Fruit fly (Drosophila melanogaster) whole organism, prepupa: ENCODE data around the gene STUB1.

Source experiments
- Blimp-1 ChIP-seq: fragments of 200-800 bp; sonication (Bioruptor generic); optimal IDR thresholded peaks from 3 replicates; lab custom pipeline; 2017; ENCODE audit warnings: missing biosample characterization, missing genetic modification characterization, mild to moderate bottlenecking, moderate library complexity, missing genetic modification reagents
- CG10631 ChIP-seq: fragments of 200-800 bp; sonication (Bioruptor generic); optimal IDR thresholded peaks from 2 replicates; lab custom pipeline; 2016; ENCODE audit warnings: missing biosample characterization, missing genetic modification characterization
- CG10669 ChIP-seq: fragments of 200-800 bp; sonication (Bioruptor generic); optimal IDR thresholded peaks from 3 replicates; lab custom pipeline; 2018; ENCODE audit warnings: missing biosample characterization, mild to moderate bottlenecking, missing genetic modification characterization, moderate library complexity
- CG11294 ChIP-seq: fragments of 200-800 bp; sonication (Bioruptor generic); IDR thresholded peaks from 2 replicates; pipeline ENCODE4 v1.3.6; 2022; ENCODE audit warnings: missing biosample characterization, missing genetic modification characterization
- CG11902 ChIP-seq: fragments of 200-800 bp; sonication (Bioruptor generic); optimal IDR thresholded peaks from 3 replicates; lab custom pipeline; 2016; ENCODE audit warnings: missing biosample characterization, missing genetic modification characterization
- CG1621 ChIP-seq: fragments of 200-800 bp; sonication (Bioruptor generic); optimal IDR thresholded peaks from 3 replicates; lab custom pipeline; 2018; ENCODE audit warnings: missing biosample characterization, mild to moderate bottlenecking, missing genetic modification characterization
- CG16779 ChIP-seq: fragments of 200-800 bp; sonication (Bioruptor generic); optimal IDR thresholded peaks from 3 replicates; lab custom pipeline; 2017; ENCODE audit warnings: missing biosample characterization, mild to moderate bottlenecking, missing genetic modification characterization
- CG31627 ChIP-seq: fragments of 200-800 bp; sonication (Bioruptor generic); optimal IDR thresholded peaks from 3 replicates; lab custom pipeline; 2016; ENCODE audit warnings: missing biosample characterization, missing genetic modification characterization
- CG34406 ChIP-seq: fragments of 200-800 bp; sonication (Bioruptor generic); optimal IDR thresholded peaks from 3 replicates; lab custom pipeline; 2016; ENCODE audit warnings: missing biosample characterization, missing genetic modification characterization
- CG4318 ChIP-seq: fragments of 200-800 bp; sonication (Bioruptor generic); optimal IDR thresholded peaks from 3 replicates; lab custom pipeline; 2017; ENCODE audit warnings: missing biosample characterization, mild to moderate bottlenecking, missing genetic modification characterization
- CG6276 ChIP-seq: fragments of 200-800 bp; sonication (Bioruptor generic); optimal IDR thresholded peaks from 2 replicates; lab custom pipeline; 2017; ENCODE audit warnings: missing biosample characterization, mild to moderate bottlenecking, missing genetic modification characterization
- CG6792 ChIP-seq: fragments of 200-800 bp; sonication (Bioruptor generic); optimal IDR thresholded peaks from 3 replicates; lab custom pipeline; 2016; ENCODE audit warnings: missing biosample characterization, missing genetic modification characterization
- CG6808 ChIP-seq: fragments of 200-800 bp; sonication (Bioruptor generic); optimal IDR thresholded peaks from 3 replicates; lab custom pipeline; 2017; ENCODE audit warnings: missing biosample characterization, missing genetic modification characterization, mild to moderate bottlenecking, moderate library complexity, missing genetic modification reagents
- CG8632 ChIP-seq: fragments of 200-800 bp; sonication (Bioruptor generic); optimal IDR thresholded peaks from 3 replicates; lab custom pipeline; 2016; ENCODE audit warnings: missing biosample characterization, missing genetic modification characterization
- CG9139 ChIP-seq: fragments of 200-800 bp; sonication (Bioruptor generic); optimal IDR thresholded peaks from 3 replicates; lab custom pipeline; 2017; ENCODE audit warnings: missing biosample characterization, mild to moderate bottlenecking, missing genetic modification characterization
- Eip78C ChIP-seq: fragments of 200-800 bp; sonication (Bioruptor generic); peaks from one replicate; lab custom pipeline; 2016; ENCODE audit warnings: missing biosample characterization, missing genetic modification characterization
- Eip93F ChIP-seq: fragments of 200-800 bp; sonication (Bioruptor generic); optimal IDR thresholded peaks from 2 replicates; lab custom pipeline; 2016; ENCODE audit warnings: missing biosample characterization, mild to moderate bottlenecking, missing genetic modification characterization
- Ets96B ChIP-seq: fragments of 200-800 bp; optimal IDR thresholded peaks from 2 replicates; lab custom pipeline; 2019; ENCODE audit warnings: missing biosample characterization, mild to moderate bottlenecking, missing genetic modification characterization, moderate library complexity
- Gug ChIP-seq: fragments of 200-800 bp; sonication (Bioruptor generic); IDR thresholded peaks from 2 replicates; pipeline ENCODE4 v1.3.6; 2022; ENCODE audit warnings: missing biosample characterization, missing genetic modification characterization
- Hr38 ChIP-seq: sonication (Bioruptor generic); optimal IDR thresholded peaks from 2 replicates; lab custom pipeline; 2016; ENCODE audit warnings: missing biosample characterization, missing genetic modification characterization
- Hr39 ChIP-seq: fragments of 200-800 bp; sonication (Bioruptor generic); optimal IDR thresholded peaks from 2 replicates; lab custom pipeline; 2016; ENCODE audit warnings: missing biosample characterization, missing genetic modification characterization
- Hr4 ChIP-seq: fragments of 200-800 bp; sonication (Bioruptor generic); optimal IDR thresholded peaks from 3 replicates; lab custom pipeline; 2016; ENCODE audit warnings: missing biosample characterization, missing genetic modification characterization
- Met ChIP-seq: fragments of 200-800 bp; sonication (Bioruptor generic); optimal IDR thresholded peaks from 3 replicates; lab custom pipeline; 2016; ENCODE audit warnings: missing biosample characterization, missing genetic modification characterization
- OdsH ChIP-seq: fragments of 200-800 bp; sonication (Bioruptor generic); optimal IDR thresholded peaks from 3 replicates; lab custom pipeline; 2016; ENCODE audit warnings: missing biosample characterization, missing genetic modification characterization
- Sox102F ChIP-seq: fragments of 200-800 bp; sonication (Bioruptor generic); optimal IDR thresholded peaks from 2 replicates; lab custom pipeline; 2016; ENCODE audit warnings: missing biosample characterization, mild to moderate bottlenecking, missing genetic modification characterization
- Sox14 ChIP-seq: fragments of 200-800 bp; sonication (Bioruptor generic); optimal IDR thresholded peaks from 3 replicates; lab custom pipeline; 2016; ENCODE audit warnings: missing biosample characterization, missing genetic modification characterization
- achi ChIP-seq: fragments of 200-800 bp; sonication (Bioruptor generic); optimal IDR thresholded peaks from 3 replicates; lab custom pipeline; 2016; ENCODE audit warnings: missing biosample characterization, missing genetic modification characterization
- acj6 ChIP-seq: fragments of 200-800 bp; sonication (Bioruptor generic); optimal IDR thresholded peaks from 3 replicates; lab custom pipeline; 2016; ENCODE audit warnings: missing biosample characterization, missing genetic modification characterization
- cyc ChIP-seq: fragments of 200-800 bp; sonication (Bioruptor generic); optimal IDR thresholded peaks from 3 replicates; lab custom pipeline; 2016; ENCODE audit warnings: missing biosample characterization, missing genetic modification characterization
- eg ChIP-seq: fragments of 200-800 bp; sonication (Bioruptor generic); IDR thresholded peaks from 3 replicates; pipeline ENCODE4 v1.3.6; 2022; ENCODE audit warnings: missing biosample characterization, missing genetic modification characterization
- fd85E ChIP-seq: fragments of 200-800 bp; sonication (Bioruptor generic); optimal IDR thresholded peaks from 3 replicates; lab custom pipeline; 2016; ENCODE audit warnings: missing biosample characterization, missing genetic modification characterization
- net ChIP-seq: fragments of 200-800 bp; sonication (Bioruptor generic); optimal IDR thresholded peaks from 3 replicates; lab custom pipeline; 2016; ENCODE audit warnings: missing biosample characterization, missing genetic modification characterization
- ss ChIP-seq, 2 experiments: fragments of 200-800 bp; sonication (Bioruptor generic); optimal IDR thresholded peaks; 2 replicates in 1 of 2; 3 replicates in 1 of 2; lab custom pipeline; 2017 to 2018; ENCODE audit warnings: mild to moderate bottlenecking in 2 of 2, missing biosample characterization in 2 of 2, missing genetic modification characterization in 2 of 2, moderate library complexity in 1 of 2
- svp ChIP-seq: fragments of 200-800 bp; sonication (Bioruptor generic); peaks from one replicate; lab custom pipeline; 2016; ENCODE audit warnings: missing biosample characterization, missing genetic modification characterization
- topi ChIP-seq: fragments of 200-800 bp; sonication (Bioruptor generic); optimal IDR thresholded peaks from 3 replicates; lab custom pipeline; 2016; ENCODE audit warnings: missing biosample characterization, missing genetic modification characterization
- vri ChIP-seq: fragments of 200-800 bp; sonication (Bioruptor generic); optimal IDR thresholded peaks from 3 replicates; lab custom pipeline; 2016; ENCODE audit warnings: missing biosample characterization, mild to moderate bottlenecking, missing genetic modification characterization

Gene STUB1

DNA sequence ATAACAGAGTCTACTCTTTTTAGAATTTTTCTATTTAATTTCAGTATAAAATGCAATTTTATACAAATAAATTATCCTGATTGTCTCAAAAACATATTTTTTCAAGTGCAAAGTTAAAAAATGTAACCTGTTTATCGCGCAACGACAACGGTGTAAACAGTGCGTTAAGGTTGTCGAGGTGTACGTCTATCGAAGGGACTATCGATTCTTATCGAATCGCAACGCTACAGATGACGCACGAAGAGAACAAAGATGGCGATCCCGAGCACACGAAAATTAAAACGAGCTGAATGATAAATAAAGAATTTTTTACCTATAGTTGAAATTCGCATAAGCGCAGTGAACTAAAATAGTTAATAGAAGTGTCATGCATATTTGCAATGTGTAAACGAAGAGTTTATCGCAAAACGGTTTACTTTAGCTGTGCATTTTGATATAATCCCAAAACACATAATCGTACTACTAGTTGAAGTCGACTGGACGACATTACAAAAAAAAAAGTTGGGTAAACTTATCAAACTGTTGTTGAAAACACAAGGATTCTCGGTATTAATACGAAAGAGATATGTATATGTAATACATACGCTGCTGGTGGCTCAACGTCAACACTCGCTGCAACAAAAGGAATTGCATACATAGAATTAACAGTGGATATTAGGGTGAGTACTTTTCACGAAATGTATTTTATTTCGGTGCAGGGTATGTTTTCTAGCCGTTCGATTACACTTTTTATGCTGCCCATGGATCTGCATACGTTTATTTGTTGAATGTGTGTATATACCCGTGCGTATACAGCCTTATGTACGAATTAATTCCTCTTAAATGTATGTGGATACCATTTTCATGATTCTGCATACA is 49.2 kb upstream of the STUB1 start, which contains the start of gene da (continued):
- TF ChIP-seq net (GFP tag; lab: Kevin White, UChicago) (peak; percentile 23), Sox102F (GFP tag; lab: Kevin White, UChicago) (peak; percentile 4), acj6 (GFP tag; lab: Kevin White, UChicago) (peak; percentile 38), CG11294 (GFP tag; lab: Robert Waterston, UW) (no peak), vri (peak; percentile 45), svp (GFP tag; lab: Kevin White, UChicago) (no peak), OdsH (GFP tag; lab: Kevin White, UChicago) (peak; percentile 58), Hr39 (GFP tag; lab: Kevin White, UChicago) (peak; percentile 63), topi (GFP tag; lab: Kevin White, UChicago) (peak; percentile 44), CG11902 (GFP tag; lab: Kevin White, UChicago) (peak; percentile 11), Met (peak; percentile 62), eg (GFP tag; lab: Robert Waterston, UW) (no peak; the same call in 1 of the 3 replicates), CG8632 (no peak), CG16779 (tag; lab: Kevin White, UChicago) (no peak), CG9139 (GFP tag; lab: Kevin White, UChicago) (no peak), ss (GFP tag; optimal IDR thresholded peaks at IDR 0.05; lab: Kevin White, UChicago) (peak in 1 of 2 experiments; percentile 24), CG31627 (peak; percentile 58), cyc (GFP tag; lab: Kevin White, UChicago) (peak; percentile 50), CG10669 (GFP tag; lab: Kevin White, UChicago) (peak; percentile 22), Hr4 (GFP tag; lab: Kevin White, UChicago) (peak; percentile 54)

DNA sequence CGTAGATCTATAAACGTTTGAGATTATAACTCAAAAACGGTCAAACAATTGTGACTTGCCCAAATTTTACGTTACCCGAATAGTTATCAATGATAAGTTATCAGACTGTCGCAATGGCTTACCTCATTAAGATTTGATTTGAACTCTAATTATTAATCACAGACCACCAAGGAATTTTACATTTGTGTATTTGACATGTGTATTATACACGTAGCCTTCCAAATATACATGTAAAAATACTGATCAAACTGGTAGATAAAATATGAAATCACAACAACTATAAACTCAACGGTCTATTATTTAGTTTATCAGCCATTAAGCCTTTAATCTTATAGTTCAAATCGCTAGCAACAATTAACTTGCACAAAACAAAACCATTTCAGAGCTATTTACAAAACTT is 43.9 kb upstream of the STUB1 start:
- peak; percentile 18 for TF ChIP-seq vri
- no peak for TF ChIP-seq achi (GFP tag; lab: Kevin White, UChicago)

DNA sequence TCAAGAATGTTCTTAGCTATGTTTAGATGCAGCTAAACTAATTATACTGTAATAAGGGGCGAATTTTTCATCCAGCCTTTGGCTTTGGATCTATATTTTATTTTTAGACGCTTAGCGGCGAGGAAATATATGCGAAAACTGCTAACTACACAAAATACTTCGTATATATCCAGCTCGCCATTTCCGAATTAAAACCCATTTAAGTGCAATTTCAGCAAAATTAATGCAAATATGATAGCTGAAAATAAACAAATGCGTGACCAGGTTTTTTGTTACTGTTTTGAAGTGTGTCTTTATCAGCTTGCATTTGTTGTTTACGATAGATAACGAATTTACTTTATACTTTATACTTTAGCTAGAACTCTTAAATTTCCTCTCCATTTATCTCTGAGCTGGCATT is 42.3 kb upstream of the STUB1 start:
- no peak for TF ChIP-seq CG6808
- TF ChIP-seq Ets96B = no peak
- no peak for TF ChIP-seq CG16779 (tag; lab: Kevin White, UChicago)
- no peak for TF ChIP-seq CG34406 (GFP tag; lab: Kevin White, UChicago)
- TF ChIP-seq svp (GFP tag; lab: Kevin White, UChicago) = no peak

DNA sequence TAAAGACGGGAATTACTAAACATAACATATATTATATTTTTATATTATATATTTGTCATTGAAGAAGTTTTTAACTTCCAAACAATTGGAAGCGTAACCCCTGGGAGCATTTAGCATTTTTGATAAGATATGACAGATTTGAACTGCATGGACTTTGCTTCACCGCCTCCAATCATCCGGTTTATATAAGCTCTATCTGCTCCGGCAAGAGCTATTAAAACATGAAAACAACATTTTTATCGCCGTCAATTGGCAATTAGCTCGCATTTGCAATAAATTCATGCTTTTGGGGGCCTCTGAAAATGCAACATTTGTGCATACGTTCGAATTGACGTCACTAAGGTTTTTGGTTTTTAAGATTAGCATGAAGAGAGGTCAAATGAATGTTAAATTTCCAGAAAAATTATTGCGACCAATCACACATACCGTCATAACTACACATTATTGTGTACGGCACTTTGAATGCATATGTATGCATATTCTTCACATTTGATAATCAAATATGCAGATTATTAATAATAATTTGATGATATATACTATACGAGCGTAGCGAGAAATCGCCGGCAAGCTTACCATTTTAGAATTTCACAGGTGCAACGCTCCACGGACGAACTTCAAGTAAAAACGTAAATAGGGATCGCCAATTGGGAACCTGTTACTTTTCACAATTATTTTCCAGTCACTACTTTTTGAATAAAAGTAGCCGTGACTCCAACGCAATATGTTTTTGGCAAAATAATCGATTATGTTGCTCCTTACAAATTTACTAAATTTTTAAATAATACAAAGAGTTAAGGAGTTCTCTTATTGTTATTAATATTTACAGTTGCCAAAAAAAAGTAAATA is 41.5 kb upstream of the STUB1 start, which contains the start of gene Mdh1:
Mdh1 (minus strand) TSS at position 691 of the 846 bp plus-strand sequence.
- TF ChIP-seq vri = peak; percentile 55
- TF ChIP-seq Eip78C (GFP tag; lab: Kevin White, UChicago) = peak; percentile 64
- no peak for TF ChIP-seq fd85E (GFP tag; lab: Kevin White, UChicago)
- peak; percentile 4 for TF ChIP-seq CG6808
- TF ChIP-seq ss (GFP tag; optimal IDR thresholded peaks at IDR 0.05; lab: Kevin White, UChicago) = peak; percentile 11 to 40
- TF ChIP-seq Eip93F (GFP tag; lab: Kevin White, UChicago) = peak; percentile 18
- TF ChIP-seq acj6 (GFP tag; lab: Kevin White, UChicago) = no peak

DNA sequence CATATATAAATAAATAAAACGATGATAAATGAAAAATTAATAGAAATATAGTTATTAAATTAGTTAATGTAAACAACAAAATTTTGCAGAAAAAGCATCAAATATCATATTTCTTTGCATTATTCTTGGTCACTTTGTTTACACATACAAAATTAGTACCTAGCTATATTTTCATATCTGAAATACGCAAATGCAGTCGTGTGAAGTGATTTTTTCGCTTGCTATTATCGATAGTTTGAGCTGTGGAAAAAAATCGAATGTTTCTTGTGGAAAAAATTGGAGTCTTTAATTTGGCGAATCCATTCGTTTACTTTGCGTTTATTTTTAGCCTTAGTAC is 40.9 kb upstream of the STUB1 start, which contains the start of gene Cnot4:
Cnot4 (plus strand) TSS at position 229 of the 337 bp plus-strand sequence.
- no peak for TF ChIP-seq CG4318
- no peak for TF ChIP-seq CG31627
- no peak for TF ChIP-seq CG6276 (GFP tag; lab: Kevin White, UChicago)
- TF ChIP-seq Gug = no peak
- TF ChIP-seq Sox14 (GFP tag; lab: Kevin White, UChicago) = no peak
- TF ChIP-seq Hr38 = no peak
- TF ChIP-seq CG9139 (GFP tag; lab: Kevin White, UChicago) = no peak
- TF ChIP-seq CG1621 (tag; lab: Kevin White, UChicago) = no peak
- no peak for TF ChIP-seq CG6792 (GFP tag; lab: Kevin White, UChicago)
- no peak for TF ChIP-seq CG10631 (GFP tag; lab: Kevin White, UChicago)
- TF ChIP-seq CG10669 (GFP tag; lab: Kevin White, UChicago) = no peak
- TF ChIP-seq CG11902 (GFP tag; lab: Kevin White, UChicago) = no peak
- TF ChIP-seq Met = no peak
- no peak for TF ChIP-seq CG11294 (GFP tag; lab: Robert Waterston, UW)
- TF ChIP-seq Blimp-1 (GFP tag; lab: Kevin White, UChicago) = no peak
